Fruit fly (Drosophila melanogaster): ENCODE results near the gene tal-1A.
A peak's percentile ranks its signal among the peaks of the same experiment; 100 is the strongest.

tal-1A gene

dm6 chr3R:13831596-13832119, 18.7 kb downstream of the tal-1A start (continued):
- TF ChIP-seq CG18599 (GFP tag; optimal IDR thresholded peaks at IDR 0.05): no peak
- TF ChIP-seq ssp (GFP tag; IDR thresholded peaks at IDR 0.05): no peak
- no peak; the same call in 1 of the 2 replicates for TF ChIP-seq CG14441 (GFP tag; IDR thresholded peaks at IDR 0.05)
- no peak for TF ChIP-seq dan (GFP tag; IDR thresholded peaks at IDR 0.05)
- no peak for TF ChIP-seq CG1647 (GFP tag; optimal IDR thresholded peaks at IDR 0.05)
- TF ChIP-seq CG12942 (GFP tag; optimal IDR thresholded peaks at IDR 0.05): no peak
- TF ChIP-seq MBD-R2 (GFP tag; IDR thresholded peaks at IDR 0.05): no peak
- TF ChIP-seq fu2 (GFP tag; optimal IDR thresholded peaks at IDR 0.05): no peak
- no peak for TF ChIP-seq Ets97D (GFP tag; optimal IDR thresholded peaks at IDR 0.05)
- TF ChIP-seq lmd (GFP tag; IDR thresholded peaks at IDR 0.05): peak; percentile 65
- TF ChIP-seq Ssrp (tag; optimal IDR thresholded peaks at IDR 0.05): peak; percentile 63
- peak; percentile 61; the same call in 1 of the 2 replicates for TF ChIP-seq E2f2 (GFP tag; IDR thresholded peaks at IDR 0.05)
- TF ChIP-seq exex (tag; optimal IDR thresholded peaks at IDR 0.05): no peak
- TF ChIP-seq CG8359 (GFP tag; optimal IDR thresholded peaks at IDR 0.05; ENCODE audit: borderline replicate concordance): no peak
- TF ChIP-seq Oli (tag; optimal IDR thresholded peaks at IDR 0.05): peak; percentile 60
- peak; percentile 83 for TF ChIP-seq Sox102F (GFP tag; optimal IDR thresholded peaks at IDR 0.05)
- TF ChIP-seq Xrp1 (GFP tag; IDR thresholded peaks at IDR 0.05): peak; percentile 59; the same call in 1 of the 2 replicates
- TF ChIP-seq fd96Cb (tag; optimal IDR thresholded peaks at IDR 0.05): no peak
- TF ChIP-seq Rx (GFP tag; IDR thresholded peaks at IDR 0.05): no peak
- TF ChIP-seq CG1233 (GFP tag; optimal IDR thresholded peaks at IDR 0.05): no peak
- TF ChIP-seq CG12659 (GFP tag; optimal IDR thresholded peaks at IDR 0.05): peak; percentile 58
- TF ChIP-seq CG11398 (GFP tag; optimal IDR thresholded peaks at IDR 0.05): no peak
- TF ChIP-seq wor (GFP tag; IDR thresholded peaks at IDR 0.05): peak; percentile 67
- TF ChIP-seq peb (GFP tag; IDR thresholded peaks at IDR 0.05): no peak
- no peak for TF ChIP-seq cad (GFP tag; optimal IDR thresholded peaks at IDR 0.05)
- TF ChIP-seq Bteb2 (GFP tag; optimal IDR thresholded peaks at IDR 0.05): no peak
- no peak for TF ChIP-seq wek (GFP tag; optimal IDR thresholded peaks at IDR 0.05)
- peak; percentile 70 for TF ChIP-seq CG13424 (tag; optimal IDR thresholded peaks at IDR 0.05)
- no peak for TF ChIP-seq CG14667 (GFP tag; IDR thresholded peaks at IDR 0.05)
- peak in 1 of 2 experiments; percentile 6 for TF ChIP-seq Hr78 (GFP tag; optimal IDR thresholded peaks at IDR 0.05)
- TF ChIP-seq ERR (GFP tag; optimal IDR thresholded peaks at IDR 0.05): no peak
- TF ChIP-seq Oaz (GFP tag; IDR thresholded peaks at IDR 0.05): no peak
- no peak for TF ChIP-seq Chrac-16 (GFP tag; optimal IDR thresholded peaks at IDR 0.05)
- TF ChIP-seq CG4730 (GFP tag; IDR thresholded peaks at IDR 0.05): no peak
- no peak for TF ChIP-seq CG6854 (GFP tag; optimal IDR thresholded peaks at IDR 0.05)
- no peak for TF ChIP-seq Fer3 (tag; optimal IDR thresholded peaks at IDR 0.05)
- TF ChIP-seq ATbp (GFP tag; optimal IDR thresholded peaks at IDR 0.05): peak; percentile 21
- TF ChIP-seq CG3065 (GFP tag; optimal IDR thresholded peaks at IDR 0.05): no peak
- peak; percentile 31; the same call in 1 of the 2 replicates for TF ChIP-seq CG4360 (GFP tag; IDR thresholded peaks at IDR 0.05)
- no peak for TF ChIP-seq toy (GFP tag; IDR thresholded peaks at IDR 0.05)
- no peak for TF ChIP-seq CG10274 (GFP tag; optimal IDR thresholded peaks at IDR 0.05)
- no peak for TF ChIP-seq chinmo (GFP tag; IDR thresholded peaks at IDR 0.05; ENCODE audit: partially characterized antibody)
- TF ChIP-seq Bgb (GFP tag; IDR thresholded peaks at IDR 0.05; ENCODE audit: partially characterized antibody): no peak
- TF ChIP-seq Nf-YA (GFP tag; IDR thresholded peaks at IDR 0.05): no peak
- TF ChIP-seq CG10959 (GFP tag; IDR thresholded peaks at IDR 0.05): no peak
- peak; percentile 56; the same call in 2 of the 3 replicates for TF ChIP-seq CG7357 (GFP tag; IDR thresholded peaks at IDR 0.05)
- TF ChIP-seq ttk (GFP tag; IDR thresholded peaks at IDR 0.05): peak; percentile 59; the same call in 1 of the 2 replicates
- TF ChIP-seq Eip74EF (GFP tag; optimal IDR thresholded peaks at IDR 0.05): peak in 1 of 2 experiments; percentile 43
- no peak for TF ChIP-seq CG13123 (GFP tag; optimal IDR thresholded peaks at IDR 0.05)
- peak; percentile 43 to 70 for TF ChIP-seq bsh (GFP tag; optimal IDR thresholded peaks at IDR 0.05)

All from whole organism, embryonic.